Fruit fly (Drosophila melanogaster) whole organism, embryonic: ENCODE results near the gene Cyp4g15.
A peak's percentile ranks its signal among the peaks of the same experiment; 100 is the strongest.

Source experiments
- Atf3 ChIP-seq: fragments of 200-800 bp; sonication (Bioruptor generic); optimal IDR thresholded peaks from 3 replicates; lab custom pipeline; 2016; ENCODE audit warnings: missing biosample characterization, missing genetic modification characterization
- CG10209 ChIP-seq: fragments of 200-800 bp; sonication (Bioruptor generic); optimal IDR thresholded peaks from 3 replicates; lab custom pipeline; 2017; ENCODE audit warnings: missing biosample characterization, mild to moderate bottlenecking, missing genetic modification characterization, missing genetic modification reagents
- CG10959 ChIP-seq: fragments of 200-800 bp; sonication (Bioruptor generic); IDR thresholded peaks from 2 replicates; pipeline ENCODE4 v1.3.6; 2022; ENCODE audit warnings: missing biosample characterization, missing genetic modification characterization
- CG11398 ChIP-seq: fragments of 200-800 bp; sonication (Bioruptor generic); optimal IDR thresholded peaks from 2 replicates; lab custom pipeline; 2016; ENCODE audit warnings: missing biosample characterization, missing genetic modification characterization
- CG11723 ChIP-seq: fragments of 200-800 bp; sonication (Bioruptor generic); optimal IDR thresholded peaks from 2 replicates; lab custom pipeline; 2017; ENCODE audit warnings: missing biosample characterization, mild to moderate bottlenecking, missing genetic modification characterization
- CG14050 ChIP-seq: fragments of 200-800 bp; sonication (Bioruptor generic); IDR thresholded peaks from 3 replicates; pipeline ENCODE4 v1.3.6; 2022; ENCODE audit warnings: missing biosample characterization, missing genetic modification characterization
- CG14667 ChIP-seq: fragments of 200-800 bp; sonication (Bioruptor generic); IDR thresholded peaks from 2 replicates; pipeline ENCODE4 v1.3.6; 2022; ENCODE audit warnings: missing biosample characterization, missing genetic modification characterization
- CG14965 ChIP-seq: fragments of 200-800 bp; sonication (Bioruptor generic); optimal IDR thresholded peaks from 2 replicates; lab custom pipeline; 2016; ENCODE audit warnings: missing biosample characterization, missing genetic modification characterization, borderline replicate concordance
- CG15269 ChIP-seq: fragments of 200-800 bp; sonication (Bioruptor generic); optimal IDR thresholded peaks from 2 replicates; lab custom pipeline; 2018; ENCODE audit warnings: missing biosample characterization, mild to moderate bottlenecking, missing genetic modification characterization, moderate library complexity
- CG16779 ChIP-seq: fragments of 200-800 bp; sonication (Bioruptor generic); IDR thresholded peaks from 2 replicates; pipeline ENCODE4 v1.3.6; 2022; ENCODE audit warnings: missing biosample characterization, missing genetic modification characterization
- CG17612 ChIP-seq: fragments of 200-800 bp; sonication (Bioruptor generic); IDR thresholded peaks from 2 replicates; pipeline ENCODE4 v1.3.6; 2022; ENCODE audit warnings: missing biosample characterization, missing genetic modification characterization
- CG17912 ChIP-seq: fragments of 200-800 bp; sonication (Bioruptor generic); optimal IDR thresholded peaks from 2 replicates; lab custom pipeline; 2018; ENCODE audit warnings: missing biosample characterization, mild to moderate bottlenecking, missing genetic modification characterization
- CG18476 ChIP-seq: fragments of 200-800 bp; sonication (Bioruptor generic); optimal IDR thresholded peaks from 2 replicates; lab custom pipeline; 2016; ENCODE audit warnings: missing biosample characterization, mild to moderate bottlenecking, missing genetic modification characterization
- CG18599 ChIP-seq: fragments of 200-800 bp; sonication (Bioruptor generic); optimal IDR thresholded peaks from 3 replicates; lab custom pipeline; 2017; ENCODE audit warnings: missing biosample characterization, missing genetic modification characterization, mild to moderate bottlenecking, moderate library complexity, missing genetic modification reagents
- CG2678 ChIP-seq: fragments of 200-800 bp; sonication (Bioruptor generic); optimal IDR thresholded peaks from 3 replicates; lab custom pipeline; 2019; ENCODE audit warnings: missing biosample characterization, mild to moderate bottlenecking, missing genetic modification characterization, moderate library complexity
- CG32772 ChIP-seq: fragments of 200-800 bp; sonication (Bioruptor generic); IDR thresholded peaks from 2 replicates; pipeline ENCODE4 v1.3.6; 2022; ENCODE audit warnings: missing biosample characterization, missing genetic modification characterization
- CG33213 ChIP-seq: fragments of 200-800 bp; sonication (Bioruptor generic); optimal IDR thresholded peaks from 3 replicates; lab custom pipeline; 2016; ENCODE audit warnings: missing biosample characterization, missing genetic modification characterization
- CG3995 ChIP-seq: fragments of 200-800 bp; sonication (Bioruptor generic); optimal IDR thresholded peaks from 3 replicates; lab custom pipeline; 2016; ENCODE audit warnings: missing biosample characterization, missing genetic modification characterization
- CG4707 ChIP-seq: fragments of 200-800 bp; sonication (Bioruptor generic); optimal IDR thresholded peaks from 2 replicates; lab custom pipeline; 2018; ENCODE audit warnings: missing biosample characterization, mild to moderate bottlenecking, missing genetic modification characterization, moderate library complexity
- CG5245 ChIP-seq: fragments of 200-800 bp; sonication (Bioruptor generic); optimal IDR thresholded peaks from 3 replicates; lab custom pipeline; 2016; ENCODE audit warnings: missing biosample characterization, missing genetic modification characterization
- CG6272 ChIP-seq: fragments of 200-800 bp; sonication (Bioruptor generic); IDR thresholded peaks from 2 replicates; pipeline ENCODE4 v1.3.6; 2022; ENCODE audit warnings: missing biosample characterization, missing genetic modification characterization
- CG6683 ChIP-seq: fragments of 200-800 bp; sonication (Bioruptor generic); optimal IDR thresholded peaks from 2 replicates; lab custom pipeline; 2017; ENCODE audit warnings: missing biosample characterization, mild to moderate bottlenecking, missing genetic modification characterization, missing genetic modification reagents
- CG6813 ChIP-seq: fragments of 200-800 bp; sonication (Bioruptor generic); optimal IDR thresholded peaks from 2 replicates; lab custom pipeline; 2017; ENCODE audit warnings: missing biosample characterization, missing genetic modification characterization, mild to moderate bottlenecking, moderate library complexity, missing genetic modification reagents
- CG9215 ChIP-seq: fragments of 200-800 bp; sonication (Bioruptor generic); IDR thresholded peaks from 2 replicates; pipeline ENCODE4 v1.3.6; 2022; ENCODE audit warnings: missing biosample characterization, missing genetic modification characterization
- CHES-1-like ChIP-seq: fragments of 200-800 bp; sonication (Bioruptor generic); optimal IDR thresholded peaks from 2 replicates; lab custom pipeline; 2016; ENCODE audit warnings: missing biosample characterization, missing genetic modification characterization
- CkIIα-i1 ChIP-seq: fragments of 200-800 bp; sonication (Bioruptor generic); IDR thresholded peaks from 2 replicates; pipeline ENCODE4 v1.3.6; 2022; ENCODE audit warnings: missing biosample characterization, missing genetic modification characterization
- Dp ChIP-seq: fragments of 200-800 bp; sonication (Bioruptor generic); optimal IDR thresholded peaks from 2 replicates; lab custom pipeline; 2018; ENCODE audit warnings: missing biosample characterization, mild to moderate bottlenecking, missing genetic modification characterization, moderate library complexity
- E2f2 ChIP-seq: fragments of 200-800 bp; sonication (Bioruptor generic); IDR thresholded peaks from 2 replicates; pipeline ENCODE4 v1.3.6; 2022; ENCODE audit warnings: missing biosample characterization, missing genetic modification characterization
- Hsf ChIP-seq: fragments of 200-800 bp; sonication (Bioruptor generic); optimal IDR thresholded peaks from 3 replicates; lab custom pipeline; 2016; ENCODE audit warnings: missing biosample characterization, missing genetic modification characterization
- MESR4 ChIP-seq: fragments of 200-800 bp; sonication (Bioruptor generic); optimal IDR thresholded peaks from 2 replicates; lab custom pipeline; 2018; ENCODE audit warnings: missing biosample characterization, mild to moderate bottlenecking, missing genetic modification characterization, moderate library complexity
- Mrtf ChIP-seq: fragments of 200-800 bp; sonication (Bioruptor generic); IDR thresholded peaks from 3 replicates; pipeline ENCODE4 v1.3.6; 2022; ENCODE audit warnings: missing biosample characterization, missing genetic modification characterization
- Stat92E ChIP-seq, 3 experiments: fragments of >200 bp in 2 of 3; fragments of 200-800 bp in 1 of 3; sonication (Bioruptor generic) in 1 of 3; optimal IDR thresholded peaks; 2 replicates each; lab custom pipeline; 2017 to 2019; ENCODE audit warnings: missing biosample characterization in 3 of 3, missing genetic modification characterization in 3 of 3, mild to moderate bottlenecking in 1 of 3, moderate library complexity in 1 of 3
- ab ChIP-seq: fragments of 200-800 bp; sonication (Bioruptor generic); optimal IDR thresholded peaks from 2 replicates; lab custom pipeline; 2016; ENCODE audit warnings: missing biosample characterization, missing genetic modification characterization
- abd-A ChIP-seq: fragments of 200-800 bp; sonication (Bioruptor generic); optimal IDR thresholded peaks from 3 replicates; lab custom pipeline; 2019; ENCODE audit warnings: missing biosample characterization, mild to moderate bottlenecking, missing genetic modification characterization, moderate library complexity
- bbx ChIP-seq: fragments of 200-800 bp; sonication (Bioruptor generic); IDR thresholded peaks from 2 replicates; pipeline ENCODE4 v1.3.6; 2022; ENCODE audit warnings: missing biosample characterization, missing genetic modification characterization; ENCODE audit not compliant: partially characterized antibody
- bcd ChIP-seq: fragments of 200-800 bp; sonication (Bioruptor generic); optimal IDR thresholded peaks from 2 replicates; lab custom pipeline; 2017; ENCODE audit warnings: missing biosample characterization, mild to moderate bottlenecking, missing genetic modification characterization
- cato ChIP-seq: fragments of 200-800 bp; sonication (Bioruptor generic); optimal IDR thresholded peaks from 2 replicates; lab custom pipeline; 2016; ENCODE audit warnings: missing biosample characterization, missing genetic modification characterization, borderline replicate concordance
- gcm2 ChIP-seq: fragments of 200-800 bp; sonication (Bioruptor generic); optimal IDR thresholded peaks from 2 replicates; lab custom pipeline; 2016; ENCODE audit warnings: missing biosample characterization, missing genetic modification characterization
- gt ChIP-seq: fragments of 200-800 bp; sonication (Bioruptor generic); IDR thresholded peaks from 2 replicates; pipeline ENCODE4 v1.3.6; 2022; ENCODE audit warnings: missing biosample characterization, missing genetic modification characterization
- kay ChIP-seq: fragments of 200-800 bp; sonication (Bioruptor generic); optimal IDR thresholded peaks from 2 replicates; lab custom pipeline; 2016; ENCODE audit warnings: missing biosample characterization, missing genetic modification characterization
- mld ChIP-seq: fragments of 200-800 bp; sonication (Bioruptor generic); IDR thresholded peaks from 3 replicates; pipeline ENCODE4 v1.3.6; 2022; ENCODE audit warnings: missing biosample characterization, missing genetic modification characterization; ENCODE audit not compliant: partially characterized antibody
- nau ChIP-seq: fragments of 200-800 bp; sonication (Bioruptor generic); optimal IDR thresholded peaks from 3 replicates; lab custom pipeline; 2017; ENCODE audit warnings: missing biosample characterization, mild to moderate bottlenecking, missing genetic modification characterization, missing genetic modification reagents
- pb ChIP-seq: fragments of 200-800 bp; sonication (Bioruptor generic); optimal IDR thresholded peaks from 3 replicates; lab custom pipeline; 2016; ENCODE audit warnings: missing biosample characterization, missing genetic modification characterization
- pum ChIP-seq: fragments of 200-800 bp; sonication (Bioruptor generic); optimal IDR thresholded peaks from 2 replicates; lab custom pipeline; 2016; ENCODE audit warnings: missing biosample characterization, missing genetic modification characterization
- row ChIP-seq: fragments of 200-800 bp; sonication (Bioruptor generic); IDR thresholded peaks from 3 replicates; pipeline ENCODE4 v1.3.6; 2022; ENCODE audit warnings: missing biosample characterization, missing genetic modification characterization
- sens ChIP-seq: fragments of 200-800 bp; sonication (Bioruptor generic); peaks from one replicate; lab custom pipeline; 2016; ENCODE audit warnings: missing biosample characterization, missing genetic modification characterization
- shn ChIP-seq: fragments of 200-800 bp; sonication (Bioruptor generic); optimal IDR thresholded peaks from 3 replicates; lab custom pipeline; 2016; ENCODE audit warnings: missing biosample characterization, missing genetic modification characterization
- sqz ChIP-seq: fragments of 200-800 bp; sonication (Bioruptor generic); optimal IDR thresholded peaks from 3 replicates; lab custom pipeline; 2018; ENCODE audit warnings: missing biosample characterization, mild to moderate bottlenecking, missing genetic modification characterization
- sr ChIP-seq: fragments of 200-800 bp; sonication (Bioruptor generic); IDR thresholded peaks from 3 replicates; pipeline ENCODE4 v1.3.6; 2022; ENCODE audit warnings: missing biosample characterization, missing genetic modification characterization
- tgo ChIP-seq: fragments of 200-800 bp; sonication (Bioruptor generic); IDR thresholded peaks from 3 replicates; pipeline ENCODE4 v1.3.6; 2022; ENCODE audit warnings: missing biosample characterization, missing genetic modification characterization
- wdn ChIP-seq: fragments of 200-800 bp; sonication (Bioruptor generic); IDR thresholded peaks from 2 replicates; pipeline ENCODE4 v1.3.6; 2022; ENCODE audit warnings: missing biosample characterization, missing genetic modification characterization
- yki ChIP-seq: fragments of >200 bp; optimal IDR thresholded peaks from 3 replicates; lab custom pipeline; 2018

Cyp4g15 gene

dm6 chrX:11483297-11483696 is 6.4 kb downstream of the Cyp4g15 start, which contains the start of gene Uba5 (continued):
- TF ChIP-seq CG11398 (GFP tag; lab: Kevin White, UChicago) (no peak), CG6683 (no peak), gt (GFP tag; lab: Robert Waterston, UW) (no peak), Mrtf (GFP tag; lab: Robert Waterston, UW) (no peak), CG10209 (GFP tag; lab: Kevin White, UChicago) (no peak), abd-A (tag; lab: Kevin White, UChicago) (no peak), cato (no peak), Stat92E (GFP tag; optimal IDR thresholded peaks at IDR 0.05; lab: Kevin White, UChicago) (no peak), Dp (peak; percentile 93), wdn (GFP tag; lab: Robert Waterston, UW) (no peak), shn (GFP tag; lab: Kevin White, UChicago) (no peak), CkIIα-i1 (no peak), Hsf (no peak), CG6813 (no peak), CG14667 (GFP tag; lab: Robert Waterston, UW) (no peak), yki (no peak), CG14965 (GFP tag; lab: Kevin White, UChicago) (no peak), CHES-1-like (GFP tag; lab: Kevin White, UChicago) (peak; percentile 30), sr (GFP tag; lab: Robert Waterston, UW) (no peak), CG32772 (GFP tag; lab: Robert Waterston, UW) (no peak), MESR4 (GFP tag; lab: Kevin White, UChicago) (peak; percentile 78), sens (GFP tag; lab: Kevin White, UChicago) (no peak), pb (GFP tag; lab: Kevin White, UChicago) (no peak), CG15269 (no peak), CG14050 (no peak), mld (GFP tag; lab: Robert Waterston, UW) (no peak), CG9215 (no peak), CG18599 (GFP tag; lab: Kevin White, UChicago) (no peak), kay (GFP tag; lab: Kevin White, UChicago) (no peak), gcm2 (GFP tag; lab: Kevin White, UChicago) (no peak), nau (GFP tag; lab: Kevin White, UChicago) (no peak), E2f2 (GFP tag; lab: Robert Waterston, UW) (peak; percentile 93), pum (GFP tag; lab: Kevin White, UChicago) (no peak), Atf3 (GFP tag; lab: Kevin White, UChicago) (no peak), ab (GFP tag; lab: Kevin White, UChicago) (no peak), tgo (GFP tag; lab: Robert Waterston, UW) (no peak), CG17612 (GFP tag; lab: Robert Waterston, UW) (no peak), bcd (GFP tag; lab: Kevin White, UChicago) (no peak), CG3995 (GFP tag; lab: Kevin White, UChicago) (no peak), CG2678 (no peak), CG18476 (GFP tag; lab: Kevin White, UChicago) (no peak), CG5245 (no peak), CG16779 (GFP tag; lab: Robert Waterston, UW) (no peak), CG11723 (GFP tag; lab: Kevin White, UChicago) (no peak), row (GFP tag; lab: Robert Waterston, UW) (no peak), bbx (peak; percentile 56; the same call in 1 of the 2 replicates), CG33213 (GFP tag; lab: Kevin White, UChicago) (peak; percentile 27), CG6272 (GFP tag; lab: Robert Waterston, UW) (no peak), CG17912 (GFP tag; lab: Kevin White, UChicago) (no peak), CG4707 (GFP tag; lab: Kevin White, UChicago) (no peak), CG10959 (GFP tag; lab: Robert Waterston, UW) (no peak), sqz (GFP tag; lab: Kevin White, UChicago) (no peak)
